Worm (Caenorhabditis elegans) whole organism, early embryonic: ENCODE data around the gene rps-11.
A peak's percentile ranks its signal among the peaks of the same experiment; 100 is the strongest.

Source experiments
- B0310.2 ChIP-seq: sonication (generic microtip); optimal IDR thresholded peaks from 2 replicates; lab custom pipeline; 2016; ENCODE audit warnings: mild to moderate bottlenecking, missing genetic modification characterization, missing compliant biosample characterization
- F13C5.2 ChIP-seq: sonication (generic microtip); optimal IDR thresholded peaks from 2 replicates; lab custom pipeline; 2017; ENCODE audit warnings: mild to moderate bottlenecking, missing genetic modification characterization, inconsistent platforms, missing compliant biosample characterization
- aly-1 ChIP-seq: sonication (generic microtip); optimal IDR thresholded peaks from 2 replicates; lab custom pipeline; 2016; ENCODE audit warnings: missing genetic modification characterization, missing compliant biosample characterization
- ama-1 ChIP-seq: fragments of 150-350 bp; optimal IDR thresholded peaks from 2 replicates; lab custom pipeline; 2014
- ceh-13 ChIP-seq: fragments of 200-800 bp; sonication (Bioruptor generic); optimal IDR thresholded peaks from 2 replicates; lab custom pipeline; 2018; ENCODE audit warnings: mild to moderate bottlenecking, missing genetic modification characterization, missing compliant biosample characterization
- ceh-36 ChIP-seq: sonication (generic microtip); optimal IDR thresholded peaks from 2 replicates; lab custom pipeline; 2016; ENCODE audit warnings: missing genetic modification characterization, inconsistent platforms, missing compliant biosample characterization
- ets-7 ChIP-seq: sonication (generic microtip); optimal IDR thresholded peaks from 2 replicates; lab custom pipeline; 2016; ENCODE audit warnings: missing genotype, missing genetic modification characterization, missing compliant biosample characterization
- flt-1 ChIP-seq: fragments of 200-800 bp; sonication (Bioruptor generic); IDR thresholded peaks from 2 replicates; pipeline ENCODE4 v1.3.6; 2022; ENCODE audit warnings: missing genetic modification characterization, missing compliant biosample characterization
- hmbx-1 ChIP-seq: sonication (generic microtip); optimal IDR thresholded peaks from 2 replicates; lab custom pipeline; 2016; ENCODE audit warnings: mild to moderate bottlenecking, missing genetic modification characterization, missing compliant biosample characterization
- hmg-4 ChIP-seq: fragments of 200-800 bp; sonication (Bioruptor generic); optimal IDR thresholded peaks from 2 replicates; lab custom pipeline; 2018; ENCODE audit warnings: mild to moderate bottlenecking, missing genetic modification characterization, missing compliant biosample characterization
- hnd-1 ChIP-seq: sonication (generic microtip); optimal IDR thresholded peaks from 2 replicates; lab custom pipeline; 2016; ENCODE audit warnings: missing genetic modification characterization, missing compliant biosample characterization
- pes-1 ChIP-seq: fragments of 200-800 bp; sonication (Bioruptor generic); IDR thresholded peaks from 2 replicates; pipeline ENCODE4 v1.3.6; 2022; ENCODE audit warnings: missing genetic modification reagents, missing genetic modification characterization, missing compliant biosample characterization
- scrt-1 ChIP-seq: fragments of 200-800 bp; sonication (Bioruptor generic); IDR thresholded peaks from 2 replicates; pipeline ENCODE4 v1.3.6; 2022; ENCODE audit warnings: missing genetic modification characterization, missing compliant biosample characterization
- sea-1 ChIP-seq: fragments of 200-800 bp; sonication (Bioruptor generic); conservative IDR thresholded peaks from 2 replicates; pipeline ENCODE4 v1.3.6; 2022; ENCODE audit warnings: missing genetic modification characterization, missing compliant biosample characterization
- tbx-11 ChIP-seq: fragments of 200-800 bp; sonication (Bioruptor generic); IDR thresholded peaks from 2 replicates; pipeline ENCODE4 v1.3.6; 2022; ENCODE audit warnings: missing genetic modification characterization, missing compliant biosample characterization
- tbx-37 ChIP-seq: fragments of 200-800 bp; sonication (Bioruptor generic); conservative IDR thresholded peaks from 2 replicates; pipeline ENCODE4 v1.3.6; 2022; ENCODE audit warnings: missing genetic modification reagents, missing genetic modification characterization, missing compliant biosample characterization
- tra-4 ChIP-seq: sonication (generic microtip); optimal IDR thresholded peaks from 2 replicates; lab custom pipeline; 2017; ENCODE audit warnings: missing genetic modification characterization, missing compliant biosample characterization

The rps-11 gene

DNA sequence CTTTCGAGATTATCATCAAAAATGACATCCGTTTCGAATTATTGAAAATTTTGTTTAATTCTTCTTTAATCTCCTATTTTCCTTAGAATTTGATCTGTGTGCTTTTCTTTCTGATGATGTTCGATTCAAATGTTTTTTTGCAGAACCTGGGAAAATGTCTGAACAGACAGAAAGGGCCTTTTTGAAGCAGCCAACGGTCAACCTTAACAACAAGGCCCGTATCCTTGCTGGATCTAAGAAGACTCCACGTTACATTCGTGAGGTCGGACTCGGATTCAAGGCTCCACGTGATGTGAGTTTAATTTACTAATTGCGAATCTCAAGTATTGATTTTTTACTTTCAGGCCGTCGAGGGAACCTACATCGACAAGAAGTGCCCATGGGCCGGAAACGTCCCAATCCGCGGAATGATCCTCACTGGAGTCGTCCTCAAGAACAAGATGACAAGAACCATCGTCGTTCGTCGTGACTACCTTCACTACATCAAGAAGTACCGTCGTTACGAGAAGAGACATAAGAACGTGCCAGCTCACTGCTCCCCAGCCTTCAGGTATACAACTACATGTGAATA, at the start of gene rps-11:
TSS of gene rps-11 (plus strand) at position 144 of the 571 bp plus-strand sequence.
- TF ChIP-seq aly-1 (tag; lab: Kevin White, UChicago) = no peak
- TF ChIP-seq hmbx-1 (tag; lab: Kevin White, UChicago) = no peak
- no peak for TF ChIP-seq tbx-37 (GFP tag; lab: Robert Waterston, UW)
- TF ChIP-seq B0310.2 = no peak
- no peak for TF ChIP-seq hmg-4
- TF ChIP-seq F13C5.2 = no peak
- no peak for TF ChIP-seq tbx-11
- no peak for TF ChIP-seq scrt-1 (GFP tag; lab: Robert Waterston, UW)
- TF ChIP-seq ets-7 (tag; lab: Kevin White, UChicago) = no peak
- TF ChIP-seq flt-1 (GFP tag; lab: Robert Waterston, UW) = no peak
- TF ChIP-seq hnd-1 (tag; lab: Kevin White, UChicago) = no peak
- TF ChIP-seq ceh-13 = no peak
- TF ChIP-seq pes-1 = no peak
- no peak for TF ChIP-seq sea-1
- TF ChIP-seq tra-4 = no peak
- TF ChIP-seq ceh-36 (tag; lab: Kevin White, UChicago) = no peak
- TF ChIP-seq ama-1 (lab: Kevin White, UChicago) = no peak

DNA sequence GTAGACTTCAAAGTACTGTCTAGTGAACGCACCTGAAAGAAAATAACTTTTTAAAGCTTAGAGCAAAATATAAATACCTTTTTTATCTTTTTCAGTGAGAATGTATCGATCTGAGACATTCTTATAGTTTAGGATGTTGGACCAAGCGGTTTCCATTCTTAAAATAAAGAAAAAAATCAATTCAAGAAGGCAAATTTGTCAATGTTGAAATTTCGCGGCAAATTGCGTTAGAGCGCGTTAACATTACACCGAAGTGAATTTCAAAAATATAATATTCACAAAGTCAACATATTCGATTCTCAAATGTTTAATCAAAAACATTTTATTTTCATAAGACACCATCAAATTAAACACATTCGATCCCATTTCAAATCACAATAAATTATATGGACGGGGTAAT, 40.8 kb upstream of the rps-11 start, which contains the start of gene F12F6.7:
TSS of gene F12F6.7 (minus strand) at position 157 of the 400 bp plus-strand sequence.
- no peak for TF ChIP-seq hmbx-1 (tag; lab: Kevin White, UChicago)
- TF ChIP-seq flt-1 (GFP tag; lab: Robert Waterston, UW) = no peak
- no peak for TF ChIP-seq tbx-37 (GFP tag; lab: Robert Waterston, UW)
- no peak for TF ChIP-seq tra-4
- TF ChIP-seq aly-1 (tag; lab: Kevin White, UChicago) = no peak
- no peak for TF ChIP-seq sea-1
- no peak for TF ChIP-seq B0310.2
- TF ChIP-seq tbx-11 = no peak
- TF ChIP-seq ama-1 (lab: Kevin White, UChicago) = no peak
- no peak for TF ChIP-seq scrt-1 (GFP tag; lab: Robert Waterston, UW)
- no peak for TF ChIP-seq hnd-1 (tag; lab: Kevin White, UChicago)
- TF ChIP-seq ceh-36 (tag; lab: Kevin White, UChicago) = no peak

DNA sequence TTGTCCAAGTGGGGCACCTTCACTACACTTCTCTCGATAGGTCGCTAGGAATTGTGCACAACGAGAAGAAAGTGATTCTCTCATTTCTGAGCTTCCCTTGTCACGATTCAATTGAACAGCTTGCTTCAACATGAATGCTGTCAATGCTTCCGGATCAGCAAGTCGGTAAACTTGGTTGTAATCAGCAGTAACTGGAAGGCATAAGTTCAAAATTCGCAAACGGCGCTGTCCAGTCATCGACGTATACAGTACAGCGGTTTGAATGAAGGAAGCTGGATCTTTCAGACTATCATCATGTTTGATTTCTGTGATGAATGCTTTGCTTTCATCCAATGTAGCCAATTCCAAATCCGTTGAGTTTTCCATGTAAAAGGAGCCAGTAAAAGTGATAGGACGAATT, 39.4 kb upstream of the rps-11 start:
- TF ChIP-seq scrt-1 (GFP tag; lab: Robert Waterston, UW) (no peak), ets-7 (tag; lab: Kevin White, UChicago) (no peak), F13C5.2 (no peak)

DNA sequence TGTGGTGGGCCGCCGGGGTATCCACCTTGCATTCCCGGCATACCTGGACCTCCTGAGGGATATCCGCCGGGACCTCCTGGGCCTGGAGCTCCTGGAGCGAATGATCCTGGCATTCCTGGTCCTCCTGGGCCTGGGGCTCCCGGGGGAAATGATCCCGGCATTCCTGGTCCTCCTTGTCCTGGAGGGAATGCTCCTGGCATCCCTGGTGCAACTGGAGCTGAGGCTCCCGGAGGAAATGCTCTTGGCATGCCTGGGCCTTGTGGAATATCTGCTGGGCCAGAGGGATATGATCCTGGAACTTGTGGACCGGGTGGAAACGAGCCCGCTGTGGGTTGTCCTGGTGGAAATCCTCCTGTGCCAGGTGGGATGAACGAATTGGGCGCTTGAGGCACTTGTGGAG, 37.4 kb upstream of the rps-11 start:
- TF ChIP-seq ama-1 (lab: Kevin White, UChicago) (no peak), F13C5.2 (no peak), aly-1 (tag; lab: Kevin White, UChicago) (peak; percentile 33)

DNA sequence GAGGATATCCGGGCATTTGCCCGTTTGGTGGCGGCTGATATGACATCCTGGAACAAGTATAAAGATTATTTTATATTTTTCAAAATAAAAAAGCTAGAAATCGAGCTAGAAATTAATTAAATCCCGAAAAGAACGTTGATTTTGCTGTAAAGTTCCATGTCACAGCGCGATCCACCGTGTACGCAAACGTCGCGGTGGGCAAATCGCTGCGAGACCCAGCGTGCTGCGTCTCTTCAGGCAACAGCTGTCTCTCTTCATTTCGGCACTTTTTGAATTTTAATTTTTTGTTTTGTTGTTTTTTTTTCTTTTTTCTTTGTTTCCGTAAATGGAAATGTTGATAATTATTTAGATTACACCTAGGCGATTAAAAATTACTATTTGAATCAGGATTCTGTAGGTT, 36.3 kb upstream of the rps-11 start, which contains the start of gene sec-24.1:
TSS of gene sec-24.1 (minus strand) at position 49 of the 400 bp plus-strand sequence.
- TF ChIP-seq pes-1 (0 out of 2 replicates have a peak, but pooled peaks have one; percentile 44), ceh-13 (no peak), ceh-36 (tag; lab: Kevin White, UChicago) (no peak), scrt-1 (GFP tag; lab: Robert Waterston, UW) (no peak), tbx-37 (GFP tag; lab: Robert Waterston, UW) (no peak), F13C5.2 (peak; percentile 47), hmg-4 (no peak), aly-1 (tag; lab: Kevin White, UChicago) (no peak), tbx-11 (no peak), tra-4 (no peak), ets-7 (tag; lab: Kevin White, UChicago) (no peak), B0310.2 (no peak), hmbx-1 (tag; lab: Kevin White, UChicago) (no peak)

DNA sequence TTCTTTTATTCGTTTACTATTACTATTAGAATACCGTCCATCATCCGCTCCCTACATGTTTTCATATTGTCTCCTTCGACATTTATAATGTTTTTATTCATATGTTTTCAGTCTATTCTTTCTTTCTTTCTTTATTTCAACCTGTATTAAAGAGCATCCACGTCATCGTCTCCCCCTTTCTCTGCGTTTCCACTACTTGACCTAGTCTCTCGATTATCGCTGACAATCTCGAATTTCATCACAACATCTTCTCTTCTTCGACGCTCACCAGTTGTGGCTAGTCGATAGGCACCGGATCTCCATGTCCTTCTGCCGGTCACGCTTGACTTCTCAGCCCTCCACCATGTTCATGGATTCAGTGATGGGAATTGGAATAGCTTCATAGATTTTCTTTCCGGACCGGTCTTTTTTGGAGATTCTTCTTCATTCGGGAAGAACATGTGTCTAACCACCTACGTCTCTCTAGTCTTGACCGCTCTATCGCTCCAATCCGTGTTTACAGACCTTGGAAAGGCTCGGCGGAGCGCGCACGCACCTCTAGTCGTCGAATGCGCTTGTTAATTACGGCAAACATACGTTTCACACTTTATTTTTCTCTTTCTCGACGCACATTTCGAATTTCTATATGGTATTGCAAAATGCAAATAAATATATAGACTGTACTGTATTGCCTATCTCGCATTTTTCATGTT, 34.0 kb upstream of the rps-11 start:
- TF ChIP-seq ama-1 (lab: Kevin White, UChicago) = no peak
- TF ChIP-seq tbx-11 = no peak
- no peak for TF ChIP-seq tra-4
- no peak for TF ChIP-seq ceh-13
- TF ChIP-seq hmg-4 = no peak
- TF ChIP-seq hnd-1 (tag; lab: Kevin White, UChicago) = no peak
- TF ChIP-seq hmbx-1 (tag; lab: Kevin White, UChicago) = no peak
- TF ChIP-seq F13C5.2 = no peak
- TF ChIP-seq aly-1 (tag; lab: Kevin White, UChicago) = no peak
- no peak for TF ChIP-seq ets-7 (tag; lab: Kevin White, UChicago)
- no peak for TF ChIP-seq tbx-37 (GFP tag; lab: Robert Waterston, UW)
- no peak for TF ChIP-seq B0310.2
- TF ChIP-seq flt-1 (GFP tag; lab: Robert Waterston, UW) = no peak
- no peak for TF ChIP-seq scrt-1 (GFP tag; lab: Robert Waterston, UW)

DNA sequence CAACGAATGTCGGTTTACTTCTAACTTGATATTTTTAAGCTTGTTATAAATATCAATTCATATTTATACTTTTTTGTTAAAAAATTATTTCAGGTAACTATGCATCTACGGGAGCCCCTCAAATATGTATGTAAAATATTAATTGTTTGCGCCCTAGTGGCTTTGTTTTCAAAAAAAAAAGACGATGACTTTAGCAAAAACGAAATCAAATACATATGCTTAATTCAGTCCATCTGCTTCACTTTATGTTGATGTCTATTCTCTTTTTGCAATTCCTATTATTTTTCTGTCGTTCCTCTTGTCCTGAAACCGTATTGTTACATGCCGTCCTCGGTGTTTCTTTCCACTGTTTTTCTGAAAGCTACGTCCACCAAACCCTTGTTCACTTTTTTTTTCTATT, 32.6 kb upstream of the rps-11 start:
- TF ChIP-seq tra-4 (no peak), ceh-36 (tag; lab: Kevin White, UChicago) (no peak), tbx-37 (GFP tag; lab: Robert Waterston, UW) (no peak), hmbx-1 (tag; lab: Kevin White, UChicago) (no peak), aly-1 (tag; lab: Kevin White, UChicago) (no peak), sea-1 (no peak)

DNA sequence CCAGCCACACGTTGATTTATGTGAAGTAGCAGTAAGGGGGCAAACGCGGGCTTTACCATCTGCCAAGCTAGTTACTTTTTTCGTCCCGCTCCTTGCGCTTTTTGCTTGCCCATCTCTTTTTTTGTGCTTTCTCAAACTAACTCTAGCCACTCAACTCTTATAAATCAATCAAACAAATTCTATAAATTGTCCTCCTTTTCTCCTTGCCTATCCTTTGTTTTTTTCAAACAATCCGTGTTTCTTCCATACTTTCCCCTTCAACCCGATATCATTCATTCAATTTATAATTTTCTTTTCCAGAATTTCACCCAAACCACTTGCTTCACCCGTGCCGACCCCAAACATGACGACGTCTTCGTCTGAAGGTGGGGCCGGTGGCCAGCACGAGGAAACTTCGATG, 32.2 kb upstream of the rps-11 start, which contains the start of gene srgp-1:
TSS of gene srgp-1 (plus strand) at position 301 of the 400 bp plus-strand sequence.
- TF ChIP-seq hmbx-1 (tag; lab: Kevin White, UChicago) (no peak), hnd-1 (tag; lab: Kevin White, UChicago) (no peak), ceh-36 (tag; lab: Kevin White, UChicago) (no peak), flt-1 (GFP tag; lab: Robert Waterston, UW) (no peak), ceh-13 (no peak), pes-1 (no peak), aly-1 (tag; lab: Kevin White, UChicago) (no peak), F13C5.2 (no peak), tra-4 (no peak), hmg-4 (no peak), B0310.2 (no peak), tbx-37 (GFP tag; lab: Robert Waterston, UW) (no peak), tbx-11 (no peak), scrt-1 (GFP tag; lab: Robert Waterston, UW) (no peak), sea-1 (no peak), ets-7 (tag; lab: Kevin White, UChicago) (no peak), ama-1 (lab: Kevin White, UChicago) (no peak)
